Fruit fly (Drosophila melanogaster): ENCODE data around the gene CG3246.

dm6 chr2L:3510002-3510401 lies 48.2 kb upstream of the CG3246 start, which contains the start of gene CG31954:
- TF ChIP-seq CG33557 (GFP tag; optimal IDR thresholded peaks at IDR 0.05) (no peak), ab (GFP tag; optimal IDR thresholded peaks at IDR 0.05) (no peak), Ets65A (GFP tag) (no peak), CG3995 (GFP tag; optimal IDR thresholded peaks at IDR 0.05) (no peak)
